Fruit fly (Drosophila melanogaster) whole organism, wandering third instar larva: ENCODE data around the gene DnaJ-1.

ENCODE experiments used
- Dfd ChIP-seq: fragments of >200 bp; optimal IDR thresholded peaks from 2 replicates; lab custom pipeline; 2017; ENCODE audit warnings: missing biosample characterization, missing genetic modification characterization
- Hr78 ChIP-seq: fragments of >200 bp; optimal IDR thresholded peaks from 2 replicates; lab custom pipeline; 2017; ENCODE audit warnings: missing biosample characterization, missing genetic modification characterization
- Mio ChIP-seq: sonication (Bioruptor generic); optimal IDR thresholded peaks from 2 replicates; lab custom pipeline; 2016; ENCODE audit warnings: missing biosample characterization, missing genetic modification characterization
- Myc ChIP-seq: fragments of >200 bp; optimal IDR thresholded peaks from 2 replicates; lab custom pipeline; 2017
- h ChIP-seq: fragments of 200-800 bp; sonication (Bioruptor generic); optimal IDR thresholded peaks from 3 replicates; lab custom pipeline; 2016; ENCODE audit warnings: missing biosample characterization, mild to moderate bottlenecking, missing genetic modification characterization
- lola ChIP-seq: fragments of >200 bp; optimal IDR thresholded peaks from 2 replicates; lab custom pipeline; 2017; ENCODE audit warnings: missing biosample characterization, missing genetic modification characterization
- psq ChIP-seq: fragments of 200-800 bp; sonication (Bioruptor generic); optimal IDR thresholded peaks from 3 replicates; lab custom pipeline; 2017; ENCODE audit warnings: missing biosample characterization, mild to moderate bottlenecking, missing genetic modification characterization, moderate library complexity
- usp ChIP-seq: fragments of >200 bp; optimal IDR thresholded peaks from 2 replicates; lab custom pipeline; 2017; ENCODE audit warnings: missing biosample characterization, missing genetic modification characterization
- woc ChIP-seq: sonication (Bioruptor generic); optimal IDR thresholded peaks from 2 replicates; lab custom pipeline; 2016; ENCODE audit warnings: missing biosample characterization, mild to moderate bottlenecking, missing genetic modification characterization

DNA sequence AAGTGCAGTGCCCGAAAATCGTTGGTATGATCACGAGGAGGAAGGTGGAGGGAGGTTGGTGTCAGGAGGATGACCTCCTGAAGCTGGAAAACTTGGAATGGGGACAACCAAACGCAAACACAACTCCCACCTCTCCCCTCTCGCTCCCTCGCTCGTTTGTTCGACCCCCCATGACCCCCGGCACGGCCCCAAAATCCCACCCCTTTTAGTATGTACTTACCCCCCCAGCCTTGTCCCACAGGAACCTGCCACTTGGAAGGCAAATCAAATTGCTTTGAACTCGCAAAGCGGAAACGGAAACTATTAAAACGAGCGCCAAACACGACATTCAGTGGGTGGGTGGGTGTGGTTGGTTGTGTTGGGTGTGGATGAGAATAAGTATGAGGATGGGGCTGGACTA, 20.4 kb downstream of the DnaJ-1 start:
- TF ChIP-seq Myc (no peak), Mio (GFP tag; lab: Kevin White, UChicago) (no peak), usp (GFP tag; lab: Kevin White, UChicago) (no peak), lola (GFP tag; lab: Kevin White, UChicago) (no peak), Hr78 (GFP tag; lab: Kevin White, UChicago) (no peak), Dfd (no peak), h (GFP tag; lab: Kevin White, UChicago) (no peak), psq (no peak), woc (GFP tag; lab: Kevin White, UChicago) (no peak)
